Fruit fly (Drosophila melanogaster): ENCODE data around the gene Uch-L5.

The Uch-L5 gene

dm6 chr3L:9505007-9505712 is 28.4 kb upstream of the Uch-L5 start, which contains the start of gene path:
Gene path, minus strand, starts transcription at chr3L:9505328.
- TF ChIP-seq esn (GFP tag; optimal IDR thresholded peaks at IDR 0.05) (peak; percentile 45), eg (GFP tag; IDR thresholded peaks at IDR 0.05) (no peak), CG3919 (GFP tag; optimal IDR thresholded peaks at IDR 0.05) (peak; percentile 32), Gug (GFP tag; IDR thresholded peaks at IDR 0.05) (no peak), Smox (GFP tag; optimal IDR thresholded peaks at IDR 0.05) (no peak), Hr39 (GFP tag; optimal IDR thresholded peaks at IDR 0.05) (no peak), salr (GFP tag; optimal IDR thresholded peaks at IDR 0.05) (no peak), ss (GFP tag; optimal IDR thresholded peaks at IDR 0.05) (peak; percentile 4 to 9), CG3032 (tag; optimal IDR thresholded peaks at IDR 0.05) (peak; percentile 62), Eip75B (GFP tag; optimal IDR thresholded peaks at IDR 0.05) (no peak), CG6792 (GFP tag; optimal IDR thresholded peaks at IDR 0.05) (no peak), svp (GFP tag) (peak; percentile 77), CG32006 (GFP tag; optimal IDR thresholded peaks at IDR 0.05) (peak; percentile 52), Ets96B (tag; optimal IDR thresholded peaks at IDR 0.05) (peak; percentile 59), net (GFP tag; optimal IDR thresholded peaks at IDR 0.05) (no peak), Lpt (GFP tag; optimal IDR thresholded peaks at IDR 0.05) (no peak), fkh (GFP tag; optimal IDR thresholded peaks at IDR 0.05) (peak; percentile 17), OdsH (GFP tag; optimal IDR thresholded peaks at IDR 0.05) (no peak), vri (GFP tag; optimal IDR thresholded peaks at IDR 0.05) (peak; percentile 53), achi (GFP tag; optimal IDR thresholded peaks at IDR 0.05) (peak; percentile 16), topi (GFP tag; optimal IDR thresholded peaks at IDR 0.05) (no peak), Sox15 (GFP tag; optimal IDR thresholded peaks at IDR 0.05) (no peak), Eip78C (GFP tag) (peak; percentile 78), CG4318 (GFP tag; optimal IDR thresholded peaks at IDR 0.05) (no peak), CG6808 (GFP tag; optimal IDR thresholded peaks at IDR 0.05) (peak; percentile 19), dac (GFP tag; optimal IDR thresholded peaks at IDR 0.05) (no peak), spab (GFP tag; optimal IDR thresholded peaks at IDR 0.05) (no peak), CG34406 (GFP tag; optimal IDR thresholded peaks at IDR 0.05) (peak; percentile 7), Ets21C (GFP tag; optimal IDR thresholded peaks at IDR 0.05) (no peak), CG8632 (GFP tag; optimal IDR thresholded peaks at IDR 0.05) (peak; percentile 38), CG8119 (GFP tag; IDR thresholded peaks at IDR 0.05) (no peak), dsx (GFP tag; optimal IDR thresholded peaks at IDR 0.05; ENCODE audit: poor library complexity, severe bottlenecking) (peak; percentile 3), CG9139 (GFP tag; optimal IDR thresholded peaks at IDR 0.05) (peak; percentile 27), CG6854 (GFP tag; optimal IDR thresholded peaks at IDR 0.05) (peak; percentile 30), acj6 (GFP tag; optimal IDR thresholded peaks at IDR 0.05) (peak; percentile 9), CG6276 (GFP tag; optimal IDR thresholded peaks at IDR 0.05) (peak; percentile 40), Hr4 (GFP tag; optimal IDR thresholded peaks at IDR 0.05) (peak; percentile 12), CG8319 (GFP tag; optimal IDR thresholded peaks at IDR 0.05) (no peak), CG10669 (GFP tag; optimal IDR thresholded peaks at IDR 0.05) (peak; percentile 6), cyc (GFP tag; optimal IDR thresholded peaks at IDR 0.05) (no peak), CG11762 (GFP tag; optimal IDR thresholded peaks at IDR 0.05; ENCODE audit: insufficient read depth) (no peak)

DNA sequence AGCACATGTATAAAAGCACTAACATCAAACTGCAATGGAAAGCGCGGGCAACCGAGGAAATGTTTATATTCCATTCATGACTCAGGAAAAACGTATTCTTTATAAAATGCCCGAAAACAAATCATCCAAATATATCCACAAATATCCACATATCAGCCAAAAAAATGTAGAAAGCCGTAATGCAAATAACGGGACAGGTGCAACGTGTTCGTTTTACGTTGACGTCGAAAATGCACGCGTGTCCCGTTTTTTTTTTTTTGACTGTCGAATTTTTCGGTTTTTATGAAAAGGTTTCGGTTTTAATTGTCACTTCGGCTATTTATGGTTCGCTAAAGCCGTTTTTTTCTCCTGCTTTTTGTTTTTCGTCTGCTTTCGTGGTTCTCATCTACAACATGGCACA is 27.8 kb upstream of the Uch-L5 start:
- TF ChIP-seq CG6276 (GFP tag; optimal IDR thresholded peaks at IDR 0.05) (no peak), CG7368 (GFP tag; optimal IDR thresholded peaks at IDR 0.05) (no peak), Sox14 (GFP tag; optimal IDR thresholded peaks at IDR 0.05) (no peak), dsx (GFP tag; optimal IDR thresholded peaks at IDR 0.05; ENCODE audit: poor library complexity, severe bottlenecking) (no peak), svp (GFP tag) (no peak), net (GFP tag; optimal IDR thresholded peaks at IDR 0.05) (no peak), Sox102F (GFP tag; optimal IDR thresholded peaks at IDR 0.05) (no peak), Eip93F (GFP tag; optimal IDR thresholded peaks at IDR 0.05) (no peak), CG3919 (GFP tag; optimal IDR thresholded peaks at IDR 0.05) (no peak), Gug (GFP tag; IDR thresholded peaks at IDR 0.05) (no peak), CG6854 (GFP tag; optimal IDR thresholded peaks at IDR 0.05) (no peak), CG6808 (GFP tag; optimal IDR thresholded peaks at IDR 0.05) (no peak), pdm3 (GFP tag; optimal IDR thresholded peaks at IDR 0.05) (no peak), CG8632 (GFP tag; optimal IDR thresholded peaks at IDR 0.05) (no peak), salr (GFP tag; optimal IDR thresholded peaks at IDR 0.05) (no peak), OdsH (GFP tag; optimal IDR thresholded peaks at IDR 0.05) (no peak), CG34406 (GFP tag; optimal IDR thresholded peaks at IDR 0.05) (no peak), CG4318 (GFP tag; optimal IDR thresholded peaks at IDR 0.05) (no peak), Hr4 (GFP tag; optimal IDR thresholded peaks at IDR 0.05) (no peak)

Measured in whole organism, prepupa.